Worm (Caenorhabditis elegans): Measurements from ENCODE around the gene C56C10.6.

The C56C10.6 gene

ce11 chrII:6565077-6565476 is 16.1 kb downstream of the C56C10.6 start, which contains the start of gene mpz-3 (continued):
- TF ChIP-seq fos-1 (tag; optimal IDR thresholded peaks at IDR 0.05) (no peak), lir-3 (tag; optimal IDR thresholded peaks at IDR 0.05; ENCODE audit: poor library complexity) (peak; percentile 9), xbp-1 (tag; optimal IDR thresholded peaks at IDR 0.05) (peak; percentile 31), dpl-1 (GFP tag; optimal IDR thresholded peaks at IDR 0.05) (peak in 2 of 3 experiments; percentile 17 to 25), elt-2 (tag; optimal IDR thresholded peaks at IDR 0.05) (peak; percentile 24), isw-1 (GFP tag; IDR thresholded peaks at IDR 0.05) (no peak), unc-130 (tag; optimal IDR thresholded peaks at IDR 0.05) (no peak), lin-39 (tag; optimal IDR thresholded peaks at IDR 0.05) (no peak), unc-86 (tag; optimal IDR thresholded peaks at IDR 0.05) (no peak), tbx-2 (tag; optimal IDR thresholded peaks at IDR 0.05) (peak; percentile 15), mdl-1 (tag; optimal IDR thresholded peaks at IDR 0.05) (peak in 1 of 2 experiments; percentile 12), lin-13 (GFP tag; optimal IDR thresholded peaks at IDR 0.05) (no peak), rnt-1 (tag; optimal IDR thresholded peaks at IDR 0.05) (peak; percentile 56), mab-9 (GFP tag; IDR thresholded peaks at IDR 0.05) (no peak), lsy-2 (tag; optimal IDR thresholded peaks at IDR 0.05) (peak; percentile 21 to 55), nhr-28 (tag; optimal IDR thresholded peaks at IDR 0.05) (no peak), fkh-8 (tag; optimal IDR thresholded peaks at IDR 0.05) (no peak), aly-2 (tag; optimal IDR thresholded peaks at IDR 0.05) (no peak), irx-1 (tag; optimal IDR thresholded peaks at IDR 0.05) (no peak), C04F5.9 (tag; optimal IDR thresholded peaks at IDR 0.05) (no peak), lin-15B (tag; optimal IDR thresholded peaks at IDR 0.05) (no peak), nhr-90 (tag; optimal IDR thresholded peaks at IDR 0.05; ENCODE audit: poor library complexity) (peak; percentile 25), nhr-12 (tag; optimal IDR thresholded peaks at IDR 0.05) (no peak), C16A3.4 (tag; optimal IDR thresholded peaks at IDR 0.05) (peak; percentile 13), zip-4 (GFP tag; optimal IDR thresholded peaks at IDR 0.05) (no peak), efl-1 (optimal IDR thresholded peaks at IDR 0.05) (peak; percentile 20 to 38), efl-1 (GFP tag; optimal IDR thresholded peaks at IDR 0.05 in 1 of 2) (peak in 1 of 2 experiments; percentile 94), nhr-71 (tag; optimal IDR thresholded peaks at IDR 0.05) (peak; percentile 49), mef-2 (tag; optimal IDR thresholded peaks at IDR 0.05) (no peak), ceh-63 (GFP tag; optimal IDR thresholded peaks at IDR 0.05) (no peak), pqm-1 (tag; optimal IDR thresholded peaks at IDR 0.05) (no peak), ceh-82 (tag; optimal IDR thresholded peaks at IDR 0.05) (peak in 2 of 3 experiments; percentile 17 to 49), ceh-88 (GFP tag; IDR thresholded peaks at IDR 0.05) (no peak), jun-1 (tag; optimal IDR thresholded peaks at IDR 0.05) (no peak), ces-1 (GFP tag; optimal IDR thresholded peaks at IDR 0.05) (no peak), nhr-77 (tag; optimal IDR thresholded peaks at IDR 0.05) (peak; percentile 31), mep-1 (tag; optimal IDR thresholded peaks at IDR 0.05) (peak; percentile 51), ceh-90 (tag; optimal IDR thresholded peaks at IDR 0.05) (no peak), nhr-19 (GFP tag; conservative IDR thresholded peaks at IDR 0.05) (peak; percentile 58), vab-15 (tag; optimal IDR thresholded peaks at IDR 0.05) (no peak), unc-30 (tag; optimal IDR thresholded peaks at IDR 0.05) (no peak), dsc-1 (tag; optimal IDR thresholded peaks at IDR 0.05) (peak; percentile 34), fkh-4 (tag; optimal IDR thresholded peaks at IDR 0.05; ENCODE audit: borderline replicate concordance) (no peak), Y116A8C.19 (tag; optimal IDR thresholded peaks at IDR 0.05; ENCODE audit: borderline replicate concordance) (no peak), ztf-11 (tag; optimal IDR thresholded peaks at IDR 0.05) (no peak), hlh-4 (tag; optimal IDR thresholded peaks at IDR 0.05) (no peak), hpl-2 (GFP tag; optimal IDR thresholded peaks at IDR 0.05) (no peak), nhr-84 (tag; optimal IDR thresholded peaks at IDR 0.05) (no peak)
